Worm (Caenorhabditis elegans): ENCODE results near the gene gcy-23.
"Not testable (repeated sequence)": the region's sequence is repeated elsewhere in the genome, so short reads cannot be mapped to it uniquely, and the experiment has no call there.

ce11 chrIV:3313311-3313710 lies 24.2 kb upstream of the gcy-23 start:
- TF ChIP-seq ceh-82 (tag; optimal IDR thresholded peaks at IDR 0.05); alr-1 (tag; optimal IDR thresholded peaks at IDR 0.05; ENCODE audit: borderline replicate concordance); skn-1 (tag; optimal IDR thresholded peaks at IDR 0.05); nhr-76 (tag; optimal IDR thresholded peaks at IDR 0.05); mep-1 (tag; optimal IDR thresholded peaks at IDR 0.05); egl-27 (tag; optimal IDR thresholded peaks at IDR 0.05): not testable (repeated sequence)
- TF ChIP-seq ztf-11 (tag; optimal IDR thresholded peaks at IDR 0.05) (peak in 1 of 2 experiments; percentile 1), lin-35 (GFP tag; optimal IDR thresholded peaks at IDR 0.05) (peak; percentile 1 to 70), F16B12.6 (tag; optimal IDR thresholded peaks at IDR 0.05) (peak; percentile 70)

Data from whole organism, L1 larva.